Worm (Caenorhabditis elegans) whole organism, late embryonic: ENCODE data around the gene rom-2.
A peak's percentile ranks its signal among the peaks of the same experiment; 100 is the strongest.

Experiments
- C08G9.2 ChIP-seq: sonication (generic microtip); optimal IDR thresholded peaks from 2 replicates; lab custom pipeline; 2016; ENCODE audit warnings: mild to moderate bottlenecking, missing genetic modification characterization, moderate library complexity, missing compliant biosample characterization
- C38D4.7 ChIP-seq: fragments of 200-800 bp; sonication (Bioruptor generic); optimal IDR thresholded peaks from 2 replicates; lab custom pipeline; 2018; ENCODE audit warnings: mild to moderate bottlenecking, missing genetic modification characterization, moderate library complexity, missing compliant biosample characterization
- F13H6.1 ChIP-seq: sonication (generic microtip); optimal IDR thresholded peaks from 2 replicates; lab custom pipeline; 2016; ENCODE audit warnings: missing genetic modification characterization, missing compliant biosample characterization
- K02D7.2 ChIP-seq: sonication (generic microtip); optimal IDR thresholded peaks from 2 replicates; lab custom pipeline; 2017; ENCODE audit warnings: mild to moderate bottlenecking, missing genetic modification characterization, missing compliant biosample characterization
- Y22D7AL.16 ChIP-seq: sonication (generic microtip); optimal IDR thresholded peaks from 2 replicates; lab custom pipeline; 2016; ENCODE audit warnings: missing genetic modification characterization, missing compliant biosample characterization
- ama-1 ChIP-seq: fragments of 150-350 bp; optimal IDR thresholded peaks from 2 replicates; lab custom pipeline; 2014
- ceh-14 ChIP-seq: sonication (generic microtip); optimal IDR thresholded peaks from 2 replicates; lab custom pipeline; 2016; ENCODE audit warnings: missing genotype, missing genetic modification characterization, missing compliant biosample characterization
- ceh-18 ChIP-seq: sonication (generic microtip); optimal IDR thresholded peaks from 2 replicates; lab custom pipeline; 2016; ENCODE audit warnings: missing genetic modification characterization, missing compliant biosample characterization
- ceh-19 ChIP-seq: fragments of 200-800 bp; sonication (Bioruptor generic); optimal IDR thresholded peaks from 2 replicates; lab custom pipeline; 2018; ENCODE audit warnings: mild to moderate bottlenecking, missing genetic modification characterization, missing compliant biosample characterization
- ceh-24 ChIP-seq: sonication (generic microtip); optimal IDR thresholded peaks from 2 replicates; lab custom pipeline; 2016; ENCODE audit warnings: mild to moderate bottlenecking, missing genetic modification characterization, missing compliant biosample characterization
- ceh-30 ChIP-seq: fragments of 150-350 bp; optimal IDR thresholded peaks from 2 replicates; lab custom pipeline; 2014; ENCODE audit warnings: missing biosample characterization, missing genetic modification characterization
- ceh-31 ChIP-seq: sonication (generic microtip); optimal IDR thresholded peaks from 2 replicates; lab custom pipeline; 2016; ENCODE audit warnings: missing genetic modification characterization, missing compliant biosample characterization
- ceh-48 ChIP-seq: sonication (generic microtip); optimal IDR thresholded peaks from 2 replicates; lab custom pipeline; 2016; ENCODE audit warnings: missing genetic modification characterization, inconsistent platforms, missing compliant biosample characterization
- ceh-9 ChIP-seq: sonication (generic microtip); optimal IDR thresholded peaks from 2 replicates; lab custom pipeline; 2016; ENCODE audit warnings: mild to moderate bottlenecking, missing genetic modification characterization, inconsistent platforms, missing compliant biosample characterization
- che-1 ChIP-seq: sonication (generic microtip); optimal IDR thresholded peaks from 2 replicates; lab custom pipeline; 2016; ENCODE audit warnings: mild to moderate bottlenecking, missing genetic modification characterization, missing compliant biosample characterization
- dmd-4 ChIP-seq: sonication (generic microtip); optimal IDR thresholded peaks from 2 replicates; lab custom pipeline; 2016; ENCODE audit warnings: borderline replicate concordance, missing genetic modification characterization, missing compliant biosample characterization
- elt-2 ChIP-seq: sonication (generic microtip); optimal IDR thresholded peaks from 2 replicates; lab custom pipeline; 2016; ENCODE audit warnings: missing genetic modification reagents, missing genetic modification characterization, missing compliant biosample characterization
- eyg-1 ChIP-seq: sonication (generic microtip); optimal IDR thresholded peaks from 2 replicates; lab custom pipeline; 2016; ENCODE audit warnings: missing genotype, missing genetic modification characterization, missing compliant biosample characterization
- fax-1 ChIP-seq: sonication (generic microtip); optimal IDR thresholded peaks from 2 replicates; lab custom pipeline; 2016; ENCODE audit warnings: missing genotype, missing genetic modification characterization, missing compliant biosample characterization
- gmeb-2 ChIP-seq: sonication (generic microtip); optimal IDR thresholded peaks from 2 replicates; lab custom pipeline; 2016; ENCODE audit warnings: missing genetic modification characterization, inconsistent platforms, missing compliant biosample characterization
- hlh-15 ChIP-seq: sonication (generic microtip); optimal IDR thresholded peaks from 2 replicates; lab custom pipeline; 2016; ENCODE audit warnings: missing genetic modification characterization, missing compliant biosample characterization
- hlh-30 ChIP-seq: sonication (generic microtip); optimal IDR thresholded peaks from 2 replicates; lab custom pipeline; 2017; ENCODE audit warnings: antibody characterized with exemption, missing genetic modification characterization, missing compliant biosample characterization; ENCODE audit not compliant: insufficient read depth
- hlh-8 ChIP-seq: sonication (generic microtip); optimal IDR thresholded peaks from 2 replicates; lab custom pipeline; 2016; ENCODE audit warnings: missing genotype, missing genetic modification characterization, missing compliant biosample characterization
- lim-6 ChIP-seq: sonication (generic microtip); optimal IDR thresholded peaks from 2 replicates; lab custom pipeline; 2016; ENCODE audit warnings: missing genetic modification characterization, missing compliant biosample characterization
- lin-11 ChIP-seq: fragments of 200-800 bp; sonication (Bioruptor generic); optimal IDR thresholded peaks from 2 replicates; lab custom pipeline; 2018; ENCODE audit warnings: mild to moderate bottlenecking, missing genetic modification characterization, missing compliant biosample characterization
- madf-2 ChIP-seq: sonication (generic microtip); optimal IDR thresholded peaks from 2 replicates; lab custom pipeline; 2017; ENCODE audit warnings: missing genetic modification characterization, missing compliant biosample characterization
- mec-3 ChIP-seq: sonication (generic microtip); optimal IDR thresholded peaks from 2 replicates; lab custom pipeline; 2016; ENCODE audit warnings: borderline replicate concordance, missing genetic modification characterization, missing compliant biosample characterization
- nfya-1 ChIP-seq: sonication (generic microtip); optimal IDR thresholded peaks from 2 replicates; lab custom pipeline; 2017; ENCODE audit warnings: missing genetic modification characterization, mild to moderate bottlenecking, missing compliant biosample characterization, antibody characterized with exemption, moderate library complexity
- nhr-11 ChIP-seq: fragments of 150-350 bp; optimal IDR thresholded peaks from 2 replicates; lab custom pipeline; 2014; ENCODE audit warnings: missing biosample characterization, missing genetic modification characterization
- nhr-232 ChIP-seq: sonication (generic microtip); optimal IDR thresholded peaks from 2 replicates; lab custom pipeline; 2016; ENCODE audit warnings: missing genetic modification characterization, missing compliant biosample characterization
- npax-4 ChIP-seq: sonication (generic microtip); optimal IDR thresholded peaks from 2 replicates; lab custom pipeline; 2016; ENCODE audit warnings: missing genetic modification characterization, missing compliant biosample characterization
- odd-2 ChIP-seq: sonication (generic microtip); optimal IDR thresholded peaks from 2 replicates; lab custom pipeline; 2017; ENCODE audit warnings: antibody characterized with exemption, mild to moderate bottlenecking, missing genetic modification characterization, missing compliant biosample characterization
- pat-9 ChIP-seq: fragments of 200-800 bp; sonication (Bioruptor generic); optimal IDR thresholded peaks from 2 replicates; lab custom pipeline; 2018; ENCODE audit warnings: mild to moderate bottlenecking, missing genetic modification characterization, moderate library complexity, missing compliant biosample characterization
- pax-1 ChIP-seq: fragments of 150-350 bp; optimal IDR thresholded peaks from 2 replicates; lab custom pipeline; 2014; ENCODE audit warnings: missing biosample characterization, missing genetic modification characterization
- pha-2 ChIP-seq: sonication (generic microtip); optimal IDR thresholded peaks from 2 replicates; lab custom pipeline; 2017; ENCODE audit warnings: mild to moderate bottlenecking, missing genetic modification characterization, missing compliant biosample characterization
- pros-1 ChIP-seq: fragments of 150-350 bp; optimal IDR thresholded peaks from 2 replicates; lab custom pipeline; 2014; ENCODE audit warnings: missing biosample characterization, missing genetic modification reagents, missing genetic modification characterization
- ref-2 ChIP-seq: sonication (generic microtip); optimal IDR thresholded peaks from 2 replicates; lab custom pipeline; 2016; ENCODE audit warnings: missing genetic modification characterization, missing compliant biosample characterization
- sdc-2 ChIP-seq: sonication (generic microtip); optimal IDR thresholded peaks from 2 replicates; lab custom pipeline; 2016; ENCODE audit warnings: missing genotype, missing genetic modification characterization, missing compliant biosample characterization
- sox-4 ChIP-seq: sonication (generic microtip); optimal IDR thresholded peaks from 2 replicates; lab custom pipeline; 2017; ENCODE audit warnings: mild to moderate bottlenecking, missing genetic modification characterization, inconsistent platforms, missing compliant biosample characterization
- syd-9 ChIP-seq: sonication (generic microtip); optimal IDR thresholded peaks from 2 replicates; lab custom pipeline; 2016; ENCODE audit warnings: mild to moderate bottlenecking, missing genetic modification characterization, moderate library complexity, missing compliant biosample characterization
- tbx-2 ChIP-seq: sonication (generic microtip); optimal IDR thresholded peaks from 2 replicates; lab custom pipeline; 2016; ENCODE audit warnings: missing genetic modification characterization, missing compliant biosample characterization
- tbx-7 ChIP-seq: sonication (generic microtip); optimal IDR thresholded peaks from 2 replicates; lab custom pipeline; 2016; ENCODE audit warnings: missing genotype, missing genetic modification characterization, missing compliant biosample characterization
- ttx-3 ChIP-seq: sonication (generic microtip); optimal IDR thresholded peaks from 2 replicates; lab custom pipeline; 2016; ENCODE audit warnings: missing genetic modification reagents, missing genetic modification characterization, missing compliant biosample characterization
- unc-42 ChIP-seq: sonication (generic microtip); optimal IDR thresholded peaks from 2 replicates; lab custom pipeline; 2016; ENCODE audit warnings: missing genotype, missing genetic modification characterization, missing compliant biosample characterization
- unc-55 ChIP-seq: sonication (generic microtip); optimal IDR thresholded peaks from 2 replicates; lab custom pipeline; 2017; ENCODE audit warnings: missing biosample characterization, missing genetic modification reagents, missing genetic modification characterization
- unc-86 ChIP-seq: sonication (generic microtip); optimal IDR thresholded peaks from 2 replicates; lab custom pipeline; 2016; ENCODE audit warnings: missing genetic modification characterization, missing compliant biosample characterization
- zip-5 ChIP-seq: sonication (generic microtip); optimal IDR thresholded peaks from 2 replicates; lab custom pipeline; 2016; ENCODE audit warnings: missing genetic modification characterization, missing compliant biosample characterization

The rom-2 gene

DNA sequence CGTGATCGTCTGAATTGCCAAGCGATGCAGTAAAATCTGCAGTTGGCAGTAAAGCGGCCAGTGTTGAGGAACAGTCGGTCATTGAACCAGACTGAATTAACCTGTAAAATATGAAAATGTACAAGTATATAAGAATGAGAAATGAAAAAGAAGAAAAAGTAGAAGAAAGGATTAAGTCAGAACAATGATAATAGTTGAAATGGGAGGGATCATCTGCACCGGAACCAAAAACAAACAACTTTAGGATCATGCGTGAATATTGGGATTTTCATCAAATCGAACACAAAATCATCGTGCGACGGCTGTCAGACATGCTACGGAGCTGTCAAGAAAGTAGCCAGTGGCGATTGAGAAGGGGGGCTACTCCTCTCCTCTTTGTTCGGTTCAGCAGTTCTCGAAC, 41.6 kb upstream of the rom-2 start, which contains the start of gene gei-13:
TSS of gene gei-13 (minus strand) at position 101 of the 400 bp plus-strand sequence.
- no peak for TF ChIP-seq ttx-3 (tag; lab: Kevin White, UChicago)
- TF ChIP-seq sox-4 (tag; lab: Kevin White, UChicago): no peak
- no peak for TF ChIP-seq C38D4.7 (GFP tag; lab: Kevin White, UChicago)
- TF ChIP-seq pax-1: no peak
- no peak for TF ChIP-seq ceh-48 (tag; lab: Kevin White, UChicago)
- TF ChIP-seq ceh-30 (tag; lab: Kevin White, UChicago): no peak
- TF ChIP-seq K02D7.2 (tag; lab: Kevin White, UChicago): no peak
- no peak for TF ChIP-seq nfya-1
- no peak for TF ChIP-seq Y22D7AL.16
- no peak for TF ChIP-seq F13H6.1
- TF ChIP-seq ref-2 (tag; lab: Kevin White, UChicago): no peak
- no peak for TF ChIP-seq pat-9 (tag; lab: Kevin White, UChicago)
- no peak for TF ChIP-seq dmd-4 (tag; lab: Kevin White, UChicago)
- no peak for TF ChIP-seq ceh-14
- no peak for TF ChIP-seq mec-3 (tag; lab: Kevin White, UChicago)
- TF ChIP-seq, all 69 proteins: peak for 0

DNA sequence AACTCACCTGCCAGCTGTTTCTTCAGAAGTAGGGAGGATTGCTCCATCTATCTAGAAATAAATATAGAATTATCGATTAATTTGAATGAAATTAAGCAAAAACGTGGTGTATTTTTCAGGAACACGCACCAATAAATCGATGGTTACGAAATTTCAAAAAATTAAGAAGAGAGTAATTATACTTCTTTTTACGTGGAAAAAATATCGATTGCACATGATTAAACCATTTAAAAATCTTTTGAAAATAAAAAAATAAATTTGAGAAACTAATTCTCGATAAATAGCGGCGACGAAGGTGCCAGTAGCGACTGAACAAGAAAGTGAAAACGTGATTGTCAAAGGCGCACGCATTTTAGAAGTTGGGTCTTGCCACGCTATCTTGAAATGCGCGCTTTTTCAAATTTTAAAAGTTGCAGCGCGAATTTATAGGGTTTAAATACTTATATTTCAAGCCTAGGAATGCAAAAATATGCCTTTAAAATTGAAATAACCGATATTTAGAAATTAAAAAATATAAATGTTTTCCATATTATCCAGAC, 35.7 kb upstream of the rom-2 start, which contains the start of gene ubc-7:
TSS of gene ubc-7 (minus strand) at position 51 of the 539 bp plus-strand sequence.
- TF ChIP-seq elt-2 (tag; lab: Kevin White, UChicago): no peak
- no peak for TF ChIP-seq sdc-2 (tag; lab: Kevin White, UChicago)
- TF ChIP-seq tbx-7 (tag; lab: Kevin White, UChicago): no peak
- TF ChIP-seq ama-1 (lab: Kevin White, UChicago): no peak
- peak; percentile 37 for TF ChIP-seq unc-42
- TF ChIP-seq ceh-31: peak; percentile 34
- TF ChIP-seq hlh-30 (tag; lab: Kevin White, UChicago): peak; percentile 60
- no peak for TF ChIP-seq npax-4 (tag; lab: Kevin White, UChicago)
- peak; percentile 4 for TF ChIP-seq ceh-18 (tag; lab: Kevin White, UChicago)
- no peak for TF ChIP-seq ceh-24 (tag; lab: Kevin White, UChicago)
- no peak for TF ChIP-seq pros-1 (tag; lab: Kevin White, UChicago)
- TF ChIP-seq hlh-8: no peak
- peak; percentile 57 for TF ChIP-seq nfya-1
- no peak for TF ChIP-seq madf-2
- no peak for TF ChIP-seq F13H6.1
- no peak for TF ChIP-seq nhr-232 (tag; lab: Kevin White, UChicago)
- no peak for TF ChIP-seq nhr-11 (tag; lab: Kevin White, UChicago)
- TF ChIP-seq unc-55 (GFP tag; lab: Kevin White, UChicago): peak; percentile 11
- TF ChIP-seq ceh-19 (GFP tag; lab: Kevin White, UChicago): peak; percentile 33
- TF ChIP-seq odd-2 (tag; lab: Kevin White, UChicago): no peak
- TF ChIP-seq Y22D7AL.16: no peak

ce11 chrIII:9629855-9630254, 34.4 kb upstream of the rom-2 start, which contains the start of gene rpac-19:
Gene rpac-19 (minus strand): TSS chrIII:9629885.
- TF ChIP-seq unc-86 (peak; percentile 69), F13H6.1 (peak; percentile 46), ref-2 (tag; lab: Kevin White, UChicago) (peak; percentile 55), che-1 (tag; lab: Kevin White, UChicago) (peak; percentile 46), hlh-15 (tag; lab: Kevin White, UChicago) (no peak), sdc-2 (tag; lab: Kevin White, UChicago) (peak; percentile 59), K02D7.2 (tag; lab: Kevin White, UChicago) (peak; percentile 64), madf-2 (peak; percentile 42), hlh-8 (peak; percentile 31), ceh-18 (tag; lab: Kevin White, UChicago) (no peak), odd-2 (tag; lab: Kevin White, UChicago) (peak; percentile 59), lim-6 (tag; lab: Kevin White, UChicago) (no peak), elt-2 (tag; lab: Kevin White, UChicago) (peak; percentile 75), fax-1 (peak; percentile 34), gmeb-2 (no peak), nfya-1 (peak; percentile 67), sox-4 (tag; lab: Kevin White, UChicago) (peak; percentile 55), C38D4.7 (GFP tag; lab: Kevin White, UChicago) (peak; percentile 52), Y22D7AL.16 (peak; percentile 55), C08G9.2 (tag; lab: Kevin White, UChicago) (peak; percentile 18), ceh-9 (no peak), tbx-7 (tag; lab: Kevin White, UChicago) (no peak), eyg-1 (tag; lab: Kevin White, UChicago) (no peak), lin-11 (tag; lab: Kevin White, UChicago) (peak; percentile 47), zip-5 (tag; lab: Kevin White, UChicago) (peak; percentile 29), tbx-2 (tag; lab: Kevin White, UChicago) (peak; percentile 70), ceh-19 (GFP tag; lab: Kevin White, UChicago) (peak; percentile 7), ceh-31 (peak; percentile 34), syd-9 (tag; lab: Kevin White, UChicago) (no peak), pha-2 (tag; lab: Kevin White, UChicago) (peak; percentile 65), ttx-3 (tag; lab: Kevin White, UChicago) (peak; percentile 67)
